Worm (Caenorhabditis elegans): ENCODE results near the gene T19D12.5.

DNA sequence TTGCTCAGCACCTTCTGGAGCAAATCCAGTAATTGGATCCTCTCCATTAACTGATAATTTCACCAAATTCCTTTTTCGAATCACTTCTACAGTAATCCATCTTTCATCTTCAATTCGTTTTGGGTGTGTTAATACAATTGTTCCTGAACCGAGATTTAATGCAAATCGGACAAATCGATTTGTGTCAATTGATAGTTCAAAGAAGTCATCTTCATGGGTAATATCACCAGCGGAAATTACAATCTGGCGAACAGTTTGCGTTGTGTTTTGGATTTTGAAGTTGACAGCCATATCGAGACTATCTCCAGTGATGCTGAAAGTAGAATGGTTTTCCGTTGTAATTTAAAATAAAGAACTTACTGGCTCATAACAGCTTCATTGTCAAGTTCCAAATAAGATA lies 1.8 kb upstream of the T19D12.5 start:
- TF ChIP-seq lin-39 (tag; optimal IDR thresholded peaks at IDR 0.05) (no peak), zag-1 (tag; optimal IDR thresholded peaks at IDR 0.05) (no peak), unc-62 (GFP tag; optimal IDR thresholded peaks at IDR 0.05) (no peak), aha-1 (tag; optimal IDR thresholded peaks at IDR 0.05) (no peak), ama-1 (optimal IDR thresholded peaks at IDR 0.05) (no peak), nhr-28 (tag; optimal IDR thresholded peaks at IDR 0.05) (no peak), nhr-76 (tag; optimal IDR thresholded peaks at IDR 0.05) (no peak), lin-13 (GFP tag; optimal IDR thresholded peaks at IDR 0.05) (no peak), C16A3.4 (tag; optimal IDR thresholded peaks at IDR 0.05) (no peak), unc-30 (tag; optimal IDR thresholded peaks at IDR 0.05) (no peak)

Measured in whole organism, L1 larva.